Fruit fly (Drosophila melanogaster) whole organism, prepupa: ENCODE results near the gene Edc3.
A peak's percentile ranks its signal among the peaks of the same experiment; 100 is the strongest.

Experiments used
- Blimp-1 ChIP-seq: fragments of 200-800 bp; sonication (Bioruptor generic); optimal IDR thresholded peaks from 3 replicates; lab custom pipeline; 2017; ENCODE audit warnings: missing biosample characterization, missing genetic modification characterization, mild to moderate bottlenecking, moderate library complexity, missing genetic modification reagents
- CG10631 ChIP-seq: fragments of 200-800 bp; sonication (Bioruptor generic); optimal IDR thresholded peaks from 2 replicates; lab custom pipeline; 2016; ENCODE audit warnings: missing biosample characterization, missing genetic modification characterization
- CG10669 ChIP-seq: fragments of 200-800 bp; sonication (Bioruptor generic); optimal IDR thresholded peaks from 3 replicates; lab custom pipeline; 2018; ENCODE audit warnings: missing biosample characterization, mild to moderate bottlenecking, missing genetic modification characterization, moderate library complexity
- CG11762 ChIP-seq: fragments of 200-800 bp; sonication (Bioruptor generic); optimal IDR thresholded peaks from 3 replicates; lab custom pipeline; 2016; ENCODE audit warnings: missing biosample characterization, missing genetic modification characterization; ENCODE audit not compliant: insufficient read depth
- CG15336 ChIP-seq: fragments of 200-800 bp; sonication (Bioruptor generic); IDR thresholded peaks from 2 replicates; pipeline ENCODE4 v1.3.6; 2022; ENCODE audit warnings: missing biosample characterization, missing genetic modification characterization
- CG32006 ChIP-seq: fragments of 200-800 bp; sonication (Bioruptor generic); optimal IDR thresholded peaks from 3 replicates; lab custom pipeline; 2017; ENCODE audit warnings: missing biosample characterization, mild to moderate bottlenecking, missing genetic modification characterization
- CG34406 ChIP-seq: fragments of 200-800 bp; sonication (Bioruptor generic); optimal IDR thresholded peaks from 3 replicates; lab custom pipeline; 2016; ENCODE audit warnings: missing biosample characterization, missing genetic modification characterization
- CG3919 ChIP-seq: fragments of 200-800 bp; sonication (Bioruptor generic); optimal IDR thresholded peaks from 3 replicates; lab custom pipeline; 2016; ENCODE audit warnings: missing biosample characterization, missing genetic modification characterization
- CG4318 ChIP-seq: fragments of 200-800 bp; sonication (Bioruptor generic); optimal IDR thresholded peaks from 3 replicates; lab custom pipeline; 2017; ENCODE audit warnings: missing biosample characterization, mild to moderate bottlenecking, missing genetic modification characterization
- CG6163 ChIP-seq: fragments of 200-800 bp; sonication (Bioruptor generic); IDR thresholded peaks from 3 replicates; pipeline ENCODE4 v1.3.6; 2022; ENCODE audit warnings: missing biosample characterization, missing genetic modification characterization
- CG6276 ChIP-seq: fragments of 200-800 bp; sonication (Bioruptor generic); optimal IDR thresholded peaks from 2 replicates; lab custom pipeline; 2017; ENCODE audit warnings: missing biosample characterization, mild to moderate bottlenecking, missing genetic modification characterization
- CG6808 ChIP-seq: fragments of 200-800 bp; sonication (Bioruptor generic); optimal IDR thresholded peaks from 3 replicates; lab custom pipeline; 2017; ENCODE audit warnings: missing biosample characterization, missing genetic modification characterization, mild to moderate bottlenecking, moderate library complexity, missing genetic modification reagents
- CG6854 ChIP-seq: fragments of 200-800 bp; sonication (Bioruptor generic); optimal IDR thresholded peaks from 2 replicates; lab custom pipeline; 2017; ENCODE audit warnings: missing biosample characterization, mild to moderate bottlenecking, missing genetic modification characterization
- CG7368 ChIP-seq: fragments of 200-800 bp; sonication (Bioruptor generic); optimal IDR thresholded peaks from 3 replicates; lab custom pipeline; 2016; ENCODE audit warnings: missing biosample characterization, missing genetic modification characterization
- CG8119 ChIP-seq: fragments of 200-800 bp; sonication (Bioruptor generic); IDR thresholded peaks from 3 replicates; pipeline ENCODE4 v1.3.6; 2022; ENCODE audit warnings: missing biosample characterization, missing genetic modification characterization
- CG8632 ChIP-seq: fragments of 200-800 bp; sonication (Bioruptor generic); optimal IDR thresholded peaks from 3 replicates; lab custom pipeline; 2016; ENCODE audit warnings: missing biosample characterization, missing genetic modification characterization
- CG9139 ChIP-seq: fragments of 200-800 bp; sonication (Bioruptor generic); optimal IDR thresholded peaks from 3 replicates; lab custom pipeline; 2017; ENCODE audit warnings: missing biosample characterization, mild to moderate bottlenecking, missing genetic modification characterization
- Eip78C ChIP-seq: fragments of 200-800 bp; sonication (Bioruptor generic); peaks from one replicate; lab custom pipeline; 2016; ENCODE audit warnings: missing biosample characterization, missing genetic modification characterization
- Eip93F ChIP-seq: fragments of 200-800 bp; sonication (Bioruptor generic); optimal IDR thresholded peaks from 2 replicates; lab custom pipeline; 2016; ENCODE audit warnings: missing biosample characterization, mild to moderate bottlenecking, missing genetic modification characterization
- Ets21C ChIP-seq: fragments of 200-800 bp; sonication (Bioruptor generic); optimal IDR thresholded peaks from 3 replicates; lab custom pipeline; 2016; ENCODE audit warnings: missing biosample characterization, missing genetic modification characterization
- Gug ChIP-seq: fragments of 200-800 bp; sonication (Bioruptor generic); IDR thresholded peaks from 2 replicates; pipeline ENCODE4 v1.3.6; 2022; ENCODE audit warnings: missing biosample characterization, missing genetic modification characterization
- Hr38 ChIP-seq: sonication (Bioruptor generic); optimal IDR thresholded peaks from 2 replicates; lab custom pipeline; 2016; ENCODE audit warnings: missing biosample characterization, missing genetic modification characterization
- Hr4 ChIP-seq: fragments of 200-800 bp; sonication (Bioruptor generic); optimal IDR thresholded peaks from 3 replicates; lab custom pipeline; 2016; ENCODE audit warnings: missing biosample characterization, missing genetic modification characterization
- Lpt ChIP-seq: fragments of 200-800 bp; sonication (Bioruptor generic); optimal IDR thresholded peaks from 3 replicates; lab custom pipeline; 2016; ENCODE audit warnings: missing biosample characterization, missing genetic modification characterization
- OdsH ChIP-seq: fragments of 200-800 bp; sonication (Bioruptor generic); optimal IDR thresholded peaks from 3 replicates; lab custom pipeline; 2016; ENCODE audit warnings: missing biosample characterization, missing genetic modification characterization
- Smox ChIP-seq: fragments of 200-800 bp; sonication (Bioruptor generic); optimal IDR thresholded peaks from 3 replicates; lab custom pipeline; 2016; ENCODE audit warnings: missing biosample characterization, missing genetic modification characterization
- Sox102F ChIP-seq: fragments of 200-800 bp; sonication (Bioruptor generic); optimal IDR thresholded peaks from 2 replicates; lab custom pipeline; 2016; ENCODE audit warnings: missing biosample characterization, mild to moderate bottlenecking, missing genetic modification characterization
- Sox14 ChIP-seq: fragments of 200-800 bp; sonication (Bioruptor generic); optimal IDR thresholded peaks from 3 replicates; lab custom pipeline; 2016; ENCODE audit warnings: missing biosample characterization, missing genetic modification characterization
- Sox15 ChIP-seq: fragments of 200-800 bp; sonication (Bioruptor generic); optimal IDR thresholded peaks from 3 replicates; lab custom pipeline; 2016; ENCODE audit warnings: missing biosample characterization, missing genetic modification characterization
- achi ChIP-seq: fragments of 200-800 bp; sonication (Bioruptor generic); optimal IDR thresholded peaks from 3 replicates; lab custom pipeline; 2016; ENCODE audit warnings: missing biosample characterization, missing genetic modification characterization
- acj6 ChIP-seq: fragments of 200-800 bp; sonication (Bioruptor generic); optimal IDR thresholded peaks from 3 replicates; lab custom pipeline; 2016; ENCODE audit warnings: missing biosample characterization, missing genetic modification characterization
- dac ChIP-seq: fragments of 200-800 bp; sonication (Bioruptor generic); optimal IDR thresholded peaks from 2 replicates; lab custom pipeline; 2017; ENCODE audit warnings: missing biosample characterization, mild to moderate bottlenecking, missing genetic modification characterization
- dsx ChIP-seq: fragments of 200-800 bp; optimal IDR thresholded peaks from 3 replicates; lab custom pipeline; 2019; ENCODE audit warnings: missing biosample characterization, mild to moderate bottlenecking, missing genetic modification characterization, moderate library complexity; ENCODE audit not compliant: poor library complexity, severe bottlenecking
- fd85E ChIP-seq: fragments of 200-800 bp; sonication (Bioruptor generic); optimal IDR thresholded peaks from 3 replicates; lab custom pipeline; 2016; ENCODE audit warnings: missing biosample characterization, missing genetic modification characterization
- fkh ChIP-seq: fragments of 200-800 bp; sonication (Bioruptor generic); optimal IDR thresholded peaks from 3 replicates; lab custom pipeline; 2017; ENCODE audit warnings: missing biosample characterization, mild to moderate bottlenecking, missing genetic modification characterization, moderate library complexity
- net ChIP-seq: fragments of 200-800 bp; sonication (Bioruptor generic); optimal IDR thresholded peaks from 3 replicates; lab custom pipeline; 2016; ENCODE audit warnings: missing biosample characterization, missing genetic modification characterization
- pdm3 ChIP-seq: fragments of 200-800 bp; sonication (Bioruptor generic); optimal IDR thresholded peaks from 3 replicates; lab custom pipeline; 2016; ENCODE audit warnings: missing biosample characterization, missing genetic modification characterization
- salr ChIP-seq, 2 experiments: fragments of 200-800 bp; sonication (Bioruptor generic); optimal IDR thresholded peaks; 3 replicates each; lab custom pipeline; 2016 to 2018; ENCODE audit warnings: missing biosample characterization in 2 of 2, missing genetic modification characterization in 2 of 2, mild to moderate bottlenecking in 1 of 2
- ss ChIP-seq, 2 experiments: fragments of 200-800 bp; sonication (Bioruptor generic); optimal IDR thresholded peaks; 2 replicates in 1 of 2; 3 replicates in 1 of 2; lab custom pipeline; 2017 to 2018; ENCODE audit warnings: mild to moderate bottlenecking in 2 of 2, missing biosample characterization in 2 of 2, missing genetic modification characterization in 2 of 2, moderate library complexity in 1 of 2
- svp ChIP-seq: fragments of 200-800 bp; sonication (Bioruptor generic); peaks from one replicate; lab custom pipeline; 2016; ENCODE audit warnings: missing biosample characterization, missing genetic modification characterization
- vri ChIP-seq: fragments of 200-800 bp; sonication (Bioruptor generic); optimal IDR thresholded peaks from 3 replicates; lab custom pipeline; 2016; ENCODE audit warnings: missing biosample characterization, mild to moderate bottlenecking, missing genetic modification characterization

Gene Edc3

dm6 chr3L:17500315-17500985 is 29.2 kb downstream of the Edc3 start (continued):
- peak; percentile 48 for TF ChIP-seq CG6808 (GFP tag; lab: Kevin White, UChicago)
- no peak for TF ChIP-seq CG11762 (GFP tag; lab: Kevin White, UChicago)
- peak; percentile 84 for TF ChIP-seq Blimp-1 (GFP tag; lab: Kevin White, UChicago)
- no peak for TF ChIP-seq CG6854 (GFP tag; lab: Kevin White, UChicago)
- no peak for TF ChIP-seq Sox102F (GFP tag; lab: Kevin White, UChicago)
- no peak for TF ChIP-seq Gug (GFP tag; lab: Robert Waterston, UW)
- TF ChIP-seq acj6 (GFP tag; lab: Kevin White, UChicago), result no peak
- no peak for TF ChIP-seq Smox (GFP tag; lab: Kevin White, UChicago)
- no peak for TF ChIP-seq Sox15
- no peak for TF ChIP-seq Hr38 (GFP tag; lab: Kevin White, UChicago)
- TF ChIP-seq CG34406 (GFP tag; lab: Kevin White, UChicago), result no peak
- peak; percentile 36; the same call in 1 of the 3 replicates for TF ChIP-seq CG8119 (GFP tag; lab: Robert Waterston, UW)
- no peak for TF ChIP-seq CG3919 (GFP tag; lab: Kevin White, UChicago)

- peak; percentile 30 for TF ChIP-seq Eip78C (GFP tag; lab: Kevin White, UChicago)
- peak; percentile 58 for TF ChIP-seq CG15336 (GFP tag; lab: Robert Waterston, UW)
- TF ChIP-seq Gug (GFP tag; lab: Robert Waterston, UW), result 0 out of 2 replicates have a peak, but pooled peaks have one; percentile 20
- TF ChIP-seq salr (GFP tag; optimal IDR thresholded peaks at IDR 0.05; lab: Kevin White, UChicago), result peak in 1 of 2 experiments; percentile 40
- TF ChIP-seq OdsH (GFP tag; lab: Kevin White, UChicago), result peak; percentile 35
- no peak for TF ChIP-seq CG6854 (GFP tag; lab: Kevin White, UChicago)
- peak; percentile 47 for TF ChIP-seq CG32006 (GFP tag; lab: Kevin White, UChicago)
- TF ChIP-seq CG6163, result 0 out of 3 replicates have a peak, but pooled peaks have one; percentile 5
- no peak for TF ChIP-seq Blimp-1 (GFP tag; lab: Kevin White, UChicago)
- no peak for TF ChIP-seq CG7368 (GFP tag; lab: Kevin White, UChicago)
- peak in 1 of 2 experiments; percentile 9 for TF ChIP-seq ss (GFP tag; optimal IDR thresholded peaks at IDR 0.05; lab: Kevin White, UChicago)
- peak; percentile 6 for TF ChIP-seq Lpt (GFP tag; lab: Kevin White, UChicago)
- peak; percentile 39 for TF ChIP-seq Hr4 (GFP tag; lab: Kevin White, UChicago)
- TF ChIP-seq dac (GFP tag; lab: Kevin White, UChicago), result no peak
- TF ChIP-seq CG8119 (GFP tag; lab: Robert Waterston, UW), result peak; percentile 50; the same call in 2 of the 3 replicates
- TF ChIP-seq, all 60 proteins: peak for 11
Measured at dm6 chr3L:17498952-17499710, 30.5 kb downstream of the Edc3 start.

- peak; percentile 10 for TF ChIP-seq dac (GFP tag; lab: Kevin White, UChicago)
- TF ChIP-seq CG34406 (GFP tag; lab: Kevin White, UChicago), result no peak
- TF ChIP-seq Hr38 (GFP tag; lab: Kevin White, UChicago), result no peak
- no peak for TF ChIP-seq vri (GFP tag; lab: Kevin White, UChicago)
- TF ChIP-seq Hr4 (GFP tag; lab: Kevin White, UChicago), result peak; percentile 65
- TF ChIP-seq CG9139 (GFP tag; lab: Kevin White, UChicago), result no peak
- TF ChIP-seq CG32006 (GFP tag; lab: Kevin White, UChicago), result peak; percentile 69
- no peak for TF ChIP-seq fkh
- no peak for TF ChIP-seq CG7368 (GFP tag; lab: Kevin White, UChicago)
- TF ChIP-seq dsx, result no peak
- no peak for TF ChIP-seq CG11762 (GFP tag; lab: Kevin White, UChicago)
- no peak for TF ChIP-seq CG10669 (GFP tag; lab: Kevin White, UChicago)
- TF ChIP-seq svp (GFP tag; lab: Kevin White, UChicago), result no peak
- no peak for TF ChIP-seq CG10631
- no peak for TF ChIP-seq Gug (GFP tag; lab: Robert Waterston, UW)
- TF ChIP-seq fd85E (GFP tag; lab: Kevin White, UChicago), result no peak
- peak; percentile 8 for TF ChIP-seq OdsH (GFP tag; lab: Kevin White, UChicago)
- no peak for TF ChIP-seq Lpt (GFP tag; lab: Kevin White, UChicago)
- TF ChIP-seq Sox14 (GFP tag; lab: Kevin White, UChicago), result no peak
- TF ChIP-seq CG6854 (GFP tag; lab: Kevin White, UChicago), result no peak
- no peak for TF ChIP-seq achi (GFP tag; lab: Kevin White, UChicago)
- TF ChIP-seq ss (GFP tag; optimal IDR thresholded peaks at IDR 0.05; lab: Kevin White, UChicago), result no peak
- no peak for TF ChIP-seq pdm3 (GFP tag; lab: Kevin White, UChicago)
- no peak for TF ChIP-seq Eip93F (GFP tag; lab: Kevin White, UChicago)
- TF ChIP-seq Smox (GFP tag; lab: Kevin White, UChicago), result no peak
- TF ChIP-seq CG6276 (GFP tag; lab: Kevin White, UChicago), result peak; percentile 36
- peak; percentile 26 for TF ChIP-seq Eip78C (GFP tag; lab: Kevin White, UChicago)
- TF ChIP-seq acj6 (GFP tag; lab: Kevin White, UChicago), result no peak
- TF ChIP-seq net, result peak; percentile 3
- TF ChIP-seq CG4318 (GFP tag; lab: Kevin White, UChicago), result peak; percentile 24
- no peak for TF ChIP-seq CG8632 (GFP tag; lab: Kevin White, UChicago)
- no peak for TF ChIP-seq Ets21C (GFP tag; lab: Kevin White, UChicago)
Measured at dm6 chr3L:17497969-17498368, 31.7 kb downstream of the Edc3 start.
